Worm (Caenorhabditis elegans): ENCODE data around the gene srt-30.

ce11 chrV:3810035-3810434 is 9.8 kb upstream of the srt-30 start:
- no peak for TF ChIP-seq W03F9.2 (tag; optimal IDR thresholded peaks at IDR 0.05)
- no peak for TF ChIP-seq him-1 (tag; optimal IDR thresholded peaks at IDR 0.05)
- TF ChIP-seq dao-5 (tag; optimal IDR thresholded peaks at IDR 0.05), result no peak

Measured in whole organism, L4/young adult.